Fruit fly (Drosophila melanogaster) whole organism, adult: ENCODE results near the gene InR.

Experiments
- CG11617 ChIP-seq: fragments of 200-800 bp; sonication (Bioruptor generic); optimal IDR thresholded peaks from 2 replicates; lab custom pipeline; 2017; ENCODE audit warnings: mild to moderate bottlenecking, missing biosample characterization, missing genetic modification reagents, missing genetic modification characterization
- CG33017 ChIP-seq: fragments of 200-800 bp; sonication (Bioruptor generic); optimal IDR thresholded peaks from 2 replicates; lab custom pipeline; 2018; ENCODE audit warnings: missing biosample characterization, mild to moderate bottlenecking, missing genetic modification characterization, moderate library complexity
- CG7101 ChIP-seq: fragments of 200-800 bp; sonication (Bioruptor generic); optimal IDR thresholded peaks from 2 replicates; lab custom pipeline; 2018; ENCODE audit warnings: missing biosample characterization, mild to moderate bottlenecking, missing genetic modification characterization, moderate library complexity
- Clk ChIP-seq: fragments of 200-800 bp; sonication (Bioruptor generic); optimal IDR thresholded peaks from 2 replicates; lab custom pipeline; 2017; ENCODE audit warnings: missing biosample characterization, missing genetic modification characterization
- Mnt ChIP-seq: fragments of 200-800 bp; sonication (Bioruptor generic); optimal IDR thresholded peaks from 2 replicates; lab custom pipeline; 2016; ENCODE audit warnings: missing biosample characterization, mild to moderate bottlenecking, missing genetic modification characterization
- cic ChIP-seq: fragments of 200-800 bp; sonication (Bioruptor generic); optimal IDR thresholded peaks from 2 replicates; lab custom pipeline; 2017; ENCODE audit warnings: missing biosample characterization, mild to moderate bottlenecking, missing genetic modification characterization, moderate library complexity
- cnc ChIP-seq, 2 experiments: fragments of >200 bp; optimal IDR thresholded peaks; 2 replicates each; lab custom pipeline; 2017
- kay ChIP-seq: fragments of 200-800 bp; sonication (Bioruptor generic); peaks from one replicate; lab custom pipeline; 2016; ENCODE audit warnings: missing biosample characterization, missing genetic modification characterization, borderline replicate concordance
- ovo ChIP-seq: fragments of 200-800 bp; sonication (Bioruptor generic); optimal IDR thresholded peaks from 2 replicates; lab custom pipeline; 2016; ENCODE audit warnings: missing biosample characterization, missing genetic modification characterization
- tj ChIP-seq: fragments of 200-800 bp; sonication (Bioruptor generic); optimal IDR thresholded peaks from 3 replicates; lab custom pipeline; 2017; ENCODE audit warnings: missing biosample characterization, mild to moderate bottlenecking, missing genetic modification characterization, moderate library complexity
- toe ChIP-seq: fragments of 200-800 bp; sonication (Bioruptor generic); optimal IDR thresholded peaks from 2 replicates; lab custom pipeline; 2016; ENCODE audit warnings: missing biosample characterization, missing genetic modification characterization

- no peak for TF ChIP-seq CG11617 (GFP tag; lab: Kevin White, UChicago)
- no peak for TF ChIP-seq CG7101 (tag; lab: Kevin White, UChicago)
- no peak for TF ChIP-seq tj (GFP tag; lab: Kevin White, UChicago)
- TF ChIP-seq Clk: no peak
- no peak for TF ChIP-seq Mnt
- no peak for TF ChIP-seq kay (GFP tag; lab: Kevin White, UChicago)
- no peak for TF ChIP-seq CG33017
- TF ChIP-seq cnc (optimal IDR thresholded peaks at IDR 0.05; lab: Kevin White, UChicago): no peak
- no peak for TF ChIP-seq toe (GFP tag; lab: Kevin White, UChicago)
- no peak for TF ChIP-seq cic (GFP tag; lab: Kevin White, UChicago)
- no peak for TF ChIP-seq ovo
Observed at dm6 chr3R:21524574-21524973, 94.5 kb downstream of the InR start.
